Worm (Caenorhabditis elegans): Measurements from ENCODE around the gene nhr-58.

- no peak for TF ChIP-seq lin-13 (GFP tag; optimal IDR thresholded peaks at IDR 0.05)
- no peak for TF ChIP-seq crh-2 (tag; optimal IDR thresholded peaks at IDR 0.05)
- TF ChIP-seq elt-1 (tag; optimal IDR thresholded peaks at IDR 0.05): no peak
- TF ChIP-seq nhr-6 (tag; optimal IDR thresholded peaks at IDR 0.05): no peak
- TF ChIP-seq unc-39 (tag; optimal IDR thresholded peaks at IDR 0.05): no peak
- TF ChIP-seq elt-3 (tag; optimal IDR thresholded peaks at IDR 0.05): no peak
- no peak for TF ChIP-seq unc-62 (GFP tag; optimal IDR thresholded peaks at IDR 0.05)
- no peak for TF ChIP-seq nhr-237 (tag; optimal IDR thresholded peaks at IDR 0.05)
- TF ChIP-seq ama-1 (optimal IDR thresholded peaks at IDR 0.05): no peak
- no peak for TF ChIP-seq nhr-77 (tag; optimal IDR thresholded peaks at IDR 0.05)
- TF ChIP-seq ztf-11 (tag; optimal IDR thresholded peaks at IDR 0.05): no peak
- TF ChIP-seq mdl-1 (tag; optimal IDR thresholded peaks at IDR 0.05): no peak
Measured at ce11 chrV:543169-543568, 11.1 kb downstream of the nhr-58 start, which contains the start of gene C14C6.3.
